Worm (Caenorhabditis elegans): ENCODE results near the gene F54A3.6.

F54A3.6 gene

ce11 chrII:2233240-2233639 is 970 bp upstream of the F54A3.6 start, which contains the start of gene cct-3:
Gene cct-3 (plus strand): TSS chrII:2233540.
- TF ChIP-seq nfya-1 (tag; optimal IDR thresholded peaks at IDR 0.05; ENCODE audit: borderline replicate concordance, insufficient read depth) (no peak), lin-40 (tag; optimal IDR thresholded peaks at IDR 0.05) (no peak), egl-44 (GFP tag; IDR thresholded peaks at IDR 0.05) (no peak), dpl-1 (GFP tag; optimal IDR thresholded peaks at IDR 0.05) (no peak), attf-5 (GFP tag; optimal IDR thresholded peaks at IDR 0.05) (no peak), lir-1 (GFP tag; conservative IDR thresholded peaks at IDR 0.05) (no peak), hlh-26 (GFP tag; conservative IDR thresholded peaks at IDR 0.05) (no peak), nhr-90 (tag; optimal IDR thresholded peaks at IDR 0.05) (no peak), Y79H2A.3 (GFP tag; conservative IDR thresholded peaks at IDR 0.05) (no peak), sea-2 (GFP tag; IDR thresholded peaks at IDR 0.05) (no peak), mel-28 (tag; optimal IDR thresholded peaks at IDR 0.05; ENCODE audit: borderline replicate concordance) (no peak), hrde-1 (tag; optimal IDR thresholded peaks at IDR 0.05; ENCODE audit: borderline replicate concordance) (no peak), him-1 (tag; optimal IDR thresholded peaks at IDR 0.05) (no peak), akir-1 (GFP tag; optimal IDR thresholded peaks at IDR 0.05) (no peak), madf-10 (tag; optimal IDR thresholded peaks at IDR 0.05) (no peak), madf-8 (GFP tag; conservative IDR thresholded peaks at IDR 0.05) (no peak)

- TF ChIP-seq nfyb-1 (GFP tag; IDR thresholded peaks at IDR 0.05) (no peak), hmg-1.2 (GFP tag; IDR thresholded peaks at IDR 0.05) (no peak), ama-1 (optimal IDR thresholded peaks at IDR 0.05) (no peak), ama-1 (GFP tag; optimal IDR thresholded peaks at IDR 0.05) (no peak), sdz-38 (tag; optimal IDR thresholded peaks at IDR 0.05) (no peak), hsf-1 (GFP tag; IDR thresholded peaks at IDR 0.05) (no peak), ZK185.1 (tag; optimal IDR thresholded peaks at IDR 0.05; ENCODE audit: poor library complexity, severe bottlenecking) (no peak), mel-28 (tag; optimal IDR thresholded peaks at IDR 0.05; ENCODE audit: borderline replicate concordance) (no peak), aptf-3 (GFP tag; IDR thresholded peaks at IDR 0.05) (no peak), lin-54 (GFP tag; optimal IDR thresholded peaks at IDR 0.05) (no peak), ceh-79 (tag; optimal IDR thresholded peaks at IDR 0.05) (no peak), efl-1 (GFP tag; optimal IDR thresholded peaks at IDR 0.05) (no peak), snpc-4 (GFP tag; optimal IDR thresholded peaks at IDR 0.05) (no peak), snpc-4 (tag; optimal IDR thresholded peaks at IDR 0.05) (no peak), ceh-100 (GFP tag; IDR thresholded peaks at IDR 0.05) (no peak), nhr-27 (tag; optimal IDR thresholded peaks at IDR 0.05) (no peak), F37B4.10 (GFP tag; IDR thresholded peaks at IDR 0.05) (no peak), unc-62 (GFP tag; optimal IDR thresholded peaks at IDR 0.05) (no peak), C06A6.2 (GFP tag; conservative IDR thresholded peaks at IDR 0.05) (no peak), rec-8 (tag; optimal IDR thresholded peaks at IDR 0.05) (no peak), ztf-22 (GFP tag; optimal IDR thresholded peaks at IDR 0.05) (no peak), pbrm-1 (GFP tag; IDR thresholded peaks at IDR 0.05) (no peak)
Observed at ce11 chrII:2230368-2230767, 1.9 kb downstream of the F54A3.6 start.

- no peak for TF ChIP-seq F33H1.4 (GFP tag; IDR thresholded peaks at IDR 0.05)
- no peak for TF ChIP-seq attf-5 (GFP tag; optimal IDR thresholded peaks at IDR 0.05)
- no peak for TF ChIP-seq ceh-79 (tag; optimal IDR thresholded peaks at IDR 0.05)
Observed at ce11 chrII:2225608-2226007, 6.7 kb downstream of the F54A3.6 start, which contains the start of gene F54A3.5. Gene F54A3.5 (minus strand): TSS chrII:2225708.

All from whole organism, young adult.